Fruit fly (Drosophila melanogaster) whole organism, embryonic: ENCODE measurements around the gene AlaRS-m.
A peak's percentile ranks its signal among the peaks of the same experiment; 100 is the strongest.

ENCODE experiments used
- Bdp1 ChIP-seq: fragments of 200-800 bp; sonication (Bioruptor generic); optimal IDR thresholded peaks from 3 replicates; lab custom pipeline; 2016; ENCODE audit warnings: missing biosample characterization, missing genetic modification characterization
- Bteb2 ChIP-seq: fragments of 200-800 bp; sonication (Bioruptor generic); optimal IDR thresholded peaks from 2 replicates; lab custom pipeline; 2016; ENCODE audit warnings: missing biosample characterization, missing genetic modification characterization
- CG10147 ChIP-seq: fragments of 200-800 bp; sonication (Bioruptor generic); optimal IDR thresholded peaks from 2 replicates; lab custom pipeline; 2019; ENCODE audit warnings: missing biosample characterization, mild to moderate bottlenecking, missing genetic modification characterization, moderate library complexity
- CG10209 ChIP-seq: fragments of 200-800 bp; sonication (Bioruptor generic); optimal IDR thresholded peaks from 3 replicates; lab custom pipeline; 2017; ENCODE audit warnings: missing biosample characterization, mild to moderate bottlenecking, missing genetic modification characterization, missing genetic modification reagents
- CG10431 ChIP-seq: fragments of 200-800 bp; sonication (Bioruptor generic); optimal IDR thresholded peaks from 3 replicates; lab custom pipeline; 2018; ENCODE audit warnings: missing biosample characterization, mild to moderate bottlenecking, missing genetic modification characterization
- CG12155 ChIP-seq: fragments of 200-800 bp; sonication (Bioruptor generic); optimal IDR thresholded peaks from 3 replicates; lab custom pipeline; 2016; ENCODE audit warnings: missing biosample characterization, missing genetic modification characterization
- CG12769 ChIP-seq: fragments of 200-800 bp; sonication (Bioruptor generic); optimal IDR thresholded peaks from 2 replicates; lab custom pipeline; 2019; ENCODE audit warnings: missing biosample characterization, mild to moderate bottlenecking, missing genetic modification characterization, moderate library complexity
- CG15514 ChIP-seq: fragments of 200-800 bp; sonication (Bioruptor generic); optimal IDR thresholded peaks from 3 replicates; lab custom pipeline; 2017; ENCODE audit warnings: missing biosample characterization, missing genetic modification characterization, mild to moderate bottlenecking, moderate library complexity, missing genetic modification reagents
- CG17186 ChIP-seq: fragments of 200-800 bp; sonication (Bioruptor generic); optimal IDR thresholded peaks from 3 replicates; lab custom pipeline; 2017; ENCODE audit warnings: missing biosample characterization, missing genetic modification reagents, missing genetic modification characterization
- CG17361 ChIP-seq: fragments of 200-800 bp; sonication (Bioruptor generic); IDR thresholded peaks from 3 replicates; pipeline ENCODE4 v1.3.6; 2022; ENCODE audit warnings: missing biosample characterization, missing genetic modification characterization
- CG3065 ChIP-seq: fragments of 200-800 bp; sonication (Bioruptor generic); optimal IDR thresholded peaks from 2 replicates; lab custom pipeline; 2016; ENCODE audit warnings: missing biosample characterization, missing genetic modification characterization
- CG3838 ChIP-seq: fragments of 200-800 bp; sonication (Bioruptor generic); optimal IDR thresholded peaks from 3 replicates; lab custom pipeline; 2016; ENCODE audit warnings: missing biosample characterization, missing genetic modification characterization
- CG42726 ChIP-seq: fragments of 200-800 bp; sonication (Bioruptor generic); IDR thresholded peaks from 2 replicates; pipeline ENCODE4 v1.3.6; 2022; ENCODE audit warnings: missing biosample characterization, missing genetic modification characterization; ENCODE audit not compliant: partially characterized antibody
- CG4282 ChIP-seq: fragments of 200-800 bp; sonication (Bioruptor generic); optimal IDR thresholded peaks from 2 replicates; lab custom pipeline; 2016; ENCODE audit warnings: missing biosample characterization, missing genetic modification characterization
- CG6654 ChIP-seq: fragments of 200-800 bp; sonication (Bioruptor generic); optimal IDR thresholded peaks from 2 replicates; lab custom pipeline; 2017; ENCODE audit warnings: missing biosample characterization, mild to moderate bottlenecking, missing genetic modification characterization
- CG7271 ChIP-seq: fragments of 200-800 bp; sonication (Bioruptor generic); optimal IDR thresholded peaks from 2 replicates; lab custom pipeline; 2018; ENCODE audit warnings: missing biosample characterization, mild to moderate bottlenecking, missing genetic modification characterization, moderate library complexity
- Dbx ChIP-seq: fragments of 200-800 bp; sonication (Bioruptor generic); IDR thresholded peaks from 3 replicates; pipeline ENCODE4 v1.3.6; 2022; ENCODE audit warnings: missing biosample characterization, missing genetic modification characterization
- HLH54F ChIP-seq: fragments of 200-800 bp; sonication (Bioruptor generic); optimal IDR thresholded peaks from 3 replicates; lab custom pipeline; 2016; ENCODE audit warnings: missing biosample characterization, missing genetic modification characterization
- Hr3 ChIP-seq: fragments of 200-800 bp; sonication (Bioruptor generic); optimal IDR thresholded peaks from 3 replicates; lab custom pipeline; 2016; ENCODE audit warnings: missing biosample characterization, missing genetic modification characterization
- Hsf ChIP-seq: fragments of 200-800 bp; sonication (Bioruptor generic); optimal IDR thresholded peaks from 3 replicates; lab custom pipeline; 2016; ENCODE audit warnings: missing biosample characterization, missing genetic modification characterization
- Lhr ChIP-seq: fragments of 200-800 bp; sonication (Bioruptor generic); optimal IDR thresholded peaks from 3 replicates; lab custom pipeline; 2017; ENCODE audit warnings: mild to moderate bottlenecking, missing biosample characterization, missing genetic modification reagents, missing genetic modification characterization
- Med ChIP-seq: fragments of 200-800 bp; sonication (Bioruptor generic); peaks from one replicate; lab custom pipeline; 2016; ENCODE audit warnings: missing biosample characterization, missing genetic modification characterization, mild to moderate bottlenecking, inconsistent platforms, moderate library complexity
- Nf-YA ChIP-seq: fragments of 200-800 bp; sonication (Bioruptor generic); IDR thresholded peaks from 2 replicates; pipeline ENCODE4 v1.3.6; 2022; ENCODE audit warnings: missing biosample characterization, missing genetic modification characterization
- Pdp1 ChIP-seq, 2 experiments: fragments of 200-800 bp; sonication (Bioruptor generic); optimal IDR thresholded peaks; 3 replicates each; lab custom pipeline; 2016; ENCODE audit warnings: missing biosample characterization in 2 of 2, missing genetic modification characterization in 2 of 2, mild to moderate bottlenecking in 1 of 2, moderate library complexity in 1 of 2
- Sin3A ChIP-seq: fragments of >200 bp; optimal IDR thresholded peaks from 2 replicates; lab custom pipeline; 2018
- Spps ChIP-seq: fragments of 200-800 bp; sonication (Bioruptor generic); optimal IDR thresholded peaks from 2 replicates; lab custom pipeline; 2018; ENCODE audit warnings: missing biosample characterization, mild to moderate bottlenecking, missing genetic modification characterization
- Usf ChIP-seq: fragments of 200-800 bp; sonication (Bioruptor generic); optimal IDR thresholded peaks from 2 replicates; lab custom pipeline; 2017; ENCODE audit warnings: missing genotype, missing biosample characterization, missing genetic modification characterization
- ase ChIP-seq: fragments of 200-800 bp; sonication (Bioruptor generic); IDR thresholded peaks from 3 replicates; pipeline ENCODE4 v1.3.6; 2022; ENCODE audit warnings: missing biosample characterization, missing genetic modification characterization
- chif ChIP-seq, 2 experiments: fragments of 200-800 bp; sonication (Bioruptor generic); optimal IDR thresholded peaks; 3 replicates each; lab custom pipeline; 2016; ENCODE audit warnings: missing biosample characterization in 2 of 2, missing genetic modification characterization in 2 of 2
- da ChIP-seq: fragments of 200-800 bp; sonication (Bioruptor generic); optimal IDR thresholded peaks from 2 replicates; lab custom pipeline; 2016; ENCODE audit warnings: missing biosample characterization, missing genetic modification characterization
- emc ChIP-seq: fragments of 200-800 bp; sonication (Bioruptor generic); optimal IDR thresholded peaks from 2 replicates; lab custom pipeline; 2016; ENCODE audit warnings: missing biosample characterization, missing genetic modification characterization
- gce ChIP-seq: fragments of 200-800 bp; sonication (Bioruptor generic); IDR thresholded peaks from 3 replicates; pipeline ENCODE4 v1.3.6; 2022; ENCODE audit warnings: missing biosample characterization, missing genetic modification characterization
- gt ChIP-seq: fragments of 200-800 bp; sonication (Bioruptor generic); IDR thresholded peaks from 2 replicates; pipeline ENCODE4 v1.3.6; 2022; ENCODE audit warnings: missing biosample characterization, missing genetic modification characterization
- hkb ChIP-seq, 2 experiments: fragments of 200-800 bp in 1 of 2; fragments of >200 bp in 1 of 2; sonication (Bioruptor generic) in 1 of 2; IDR thresholded peaks in 1 of 2; optimal IDR thresholded peaks in 1 of 2; 2 replicates each; pipeline versions ENCODE4 v1.3.6 to Lab custom; 2017 to 2022; ENCODE audit warnings: missing biosample characterization in 1 of 2, missing genetic modification characterization in 1 of 2
- ind ChIP-seq: fragments of 200-800 bp; sonication (Bioruptor generic); optimal IDR thresholded peaks from 3 replicates; lab custom pipeline; 2016; ENCODE audit warnings: missing biosample characterization, missing genetic modification characterization
- lab ChIP-seq: fragments of 200-800 bp; sonication (Bioruptor generic); optimal IDR thresholded peaks from 3 replicates; lab custom pipeline; 2017; ENCODE audit warnings: missing biosample characterization, missing genetic modification characterization, mild to moderate bottlenecking, moderate library complexity, missing genetic modification reagents
- lilli ChIP-seq: fragments of 200-800 bp; sonication (Bioruptor generic); optimal IDR thresholded peaks from 3 replicates; lab custom pipeline; 2016; ENCODE audit warnings: missing biosample characterization, missing genetic modification characterization
- mld ChIP-seq: fragments of 200-800 bp; sonication (Bioruptor generic); IDR thresholded peaks from 3 replicates; pipeline ENCODE4 v1.3.6; 2022; ENCODE audit warnings: missing biosample characterization, missing genetic modification characterization; ENCODE audit not compliant: partially characterized antibody
- nau ChIP-seq: fragments of 200-800 bp; sonication (Bioruptor generic); optimal IDR thresholded peaks from 3 replicates; lab custom pipeline; 2017; ENCODE audit warnings: missing biosample characterization, mild to moderate bottlenecking, missing genetic modification characterization, missing genetic modification reagents
- nerfin-1 ChIP-seq: fragments of 200-800 bp; sonication (Bioruptor generic); optimal IDR thresholded peaks from 3 replicates; lab custom pipeline; 2019; ENCODE audit warnings: missing biosample characterization, mild to moderate bottlenecking, missing genetic modification characterization, moderate library complexity
- nerfin-2 ChIP-seq: fragments of 200-800 bp; sonication (Bioruptor generic); IDR thresholded peaks from 2 replicates; pipeline ENCODE4 v1.3.6; 2022; ENCODE audit warnings: missing biosample characterization, missing genetic modification characterization; ENCODE audit not compliant: partially characterized antibody
- oc ChIP-seq: fragments of 200-800 bp; sonication (Bioruptor generic); optimal IDR thresholded peaks from 2 replicates; lab custom pipeline; 2018; ENCODE audit warnings: missing biosample characterization, mild to moderate bottlenecking, missing genetic modification characterization, moderate library complexity
- otp ChIP-seq: fragments of 200-800 bp; sonication (Bioruptor generic); IDR thresholded peaks from 3 replicates; pipeline ENCODE4, ENCODE4 v1.3.6; 2022; ENCODE audit warnings: missing biosample characterization, missing genetic modification characterization
- pros ChIP-seq: fragments of 200-800 bp; sonication (Bioruptor generic); optimal IDR thresholded peaks from 3 replicates; lab custom pipeline; 2019; ENCODE audit warnings: missing biosample characterization, mild to moderate bottlenecking, missing genetic modification characterization, moderate library complexity
- salm ChIP-seq: fragments of 200-800 bp; sonication (Bioruptor generic); optimal IDR thresholded peaks from 2 replicates; lab custom pipeline; 2018; ENCODE audit warnings: missing biosample characterization, mild to moderate bottlenecking, missing genetic modification characterization
- sens ChIP-seq: fragments of 200-800 bp; sonication (Bioruptor generic); peaks from one replicate; lab custom pipeline; 2016; ENCODE audit warnings: missing biosample characterization, missing genetic modification characterization
- sim ChIP-seq: fragments of 200-800 bp; sonication (Bioruptor generic); IDR thresholded peaks from 2 replicates; pipeline ENCODE4 v1.3.6; 2022; ENCODE audit warnings: missing biosample characterization, missing genetic modification characterization
- sqz ChIP-seq: fragments of 200-800 bp; sonication (Bioruptor generic); optimal IDR thresholded peaks from 3 replicates; lab custom pipeline; 2018; ENCODE audit warnings: missing biosample characterization, mild to moderate bottlenecking, missing genetic modification characterization
- stwl ChIP-seq: fragments of 200-800 bp; sonication (Bioruptor generic); optimal IDR thresholded peaks from 3 replicates; lab custom pipeline; 2018; ENCODE audit warnings: missing biosample characterization, mild to moderate bottlenecking, missing genetic modification characterization, moderate library complexity

The AlaRS-m gene

DNA sequence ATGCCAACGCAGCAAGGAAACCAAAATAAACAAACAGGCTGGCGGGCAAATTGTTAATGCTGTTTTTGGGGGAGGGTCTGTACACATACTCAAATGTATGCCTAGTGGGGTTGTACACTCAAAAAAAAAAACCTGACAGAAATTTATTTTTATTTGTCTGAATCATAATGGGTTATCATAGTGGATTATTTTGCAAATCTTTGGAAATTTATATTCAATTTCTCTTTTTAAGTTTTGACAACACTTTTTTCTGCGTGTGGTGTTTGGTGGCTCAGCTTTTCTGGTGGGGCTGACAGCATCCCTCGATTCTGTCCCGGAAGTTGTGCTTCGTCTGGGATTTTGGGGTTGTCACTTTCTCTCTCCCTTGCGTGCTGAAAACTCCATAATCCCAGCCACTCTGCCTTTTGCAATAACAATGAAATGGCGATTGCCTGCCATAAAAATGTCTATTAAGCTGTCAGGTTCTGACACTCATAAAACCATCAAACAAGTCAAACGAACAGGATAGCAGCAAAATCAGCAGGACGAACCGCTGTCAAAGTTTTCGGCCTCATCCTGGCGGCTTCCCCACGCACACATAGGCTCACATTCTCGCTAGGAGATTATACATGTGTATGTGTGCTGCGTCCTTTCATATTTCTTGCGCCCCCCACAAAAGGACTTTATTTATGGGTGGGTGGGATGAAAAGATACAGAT is 9.2 kb downstream of the AlaRS-m start (continued):
- TF ChIP-seq Sin3A, result no peak
- no peak for TF ChIP-seq stwl
- peak; percentile 70 for TF ChIP-seq gce (GFP tag; lab: Robert Waterston, UW)
- peak; percentile 59 for TF ChIP-seq CG12155 (GFP tag; lab: Kevin White, UChicago)
- peak; percentile 58 for TF ChIP-seq nerfin-1 (tag; lab: Kevin White, UChicago)
- TF ChIP-seq sqz (GFP tag; lab: Kevin White, UChicago), result no peak
- TF ChIP-seq salm (tag; lab: Kevin White, UChicago), result no peak
- TF ChIP-seq sim, result 0 out of 2 replicates have a peak, but pooled peaks have one; percentile 39
- TF ChIP-seq CG7271 (tag; lab: Kevin White, UChicago), result no peak
- TF ChIP-seq sens (GFP tag; lab: Kevin White, UChicago), result peak; percentile 97
- TF ChIP-seq chif (GFP tag; optimal IDR thresholded peaks at IDR 0.05; lab: Kevin White, UChicago), result peak; percentile 55 to 69
- peak; percentile 59 for TF ChIP-seq CG10209 (GFP tag; lab: Kevin White, UChicago)
- TF ChIP-seq Hsf, result peak; percentile 71
- TF ChIP-seq CG42726, result peak; percentile 51; the same call in 1 of the 2 replicates
- TF ChIP-seq Med (GFP tag; lab: Kevin White, UChicago), result no peak
- no peak for TF ChIP-seq CG12769 (tag; lab: Kevin White, UChicago)
- peak; percentile 74 for TF ChIP-seq CG10147 (GFP tag; lab: Kevin White, UChicago)
- peak; percentile 44; the same call in 1 of the 3 replicates for TF ChIP-seq CG17361 (GFP tag; lab: Robert Waterston, UW)
- peak; percentile 80 for TF ChIP-seq ase (GFP tag; lab: Robert Waterston, UW)
- no peak for TF ChIP-seq hkb (optimal IDR thresholded peaks at IDR 0.05; lab: Kevin White, UChicago)
- TF ChIP-seq hkb (GFP tag; IDR thresholded peaks at IDR 0.05; lab: Robert Waterston, UW), result peak; percentile 90
- TF ChIP-seq Bteb2, result peak; percentile 74
- TF ChIP-seq da, result no peak
- TF ChIP-seq Lhr (GFP tag; lab: Kevin White, UChicago), result peak; percentile 6
- TF ChIP-seq CG4282 (GFP tag; lab: Kevin White, UChicago), result peak; percentile 26
- no peak for TF ChIP-seq mld
- TF ChIP-seq lilli (GFP tag; lab: Kevin White, UChicago), result peak; percentile 84
- peak; percentile 52; the same call in 1 of the 2 replicates for TF ChIP-seq Nf-YA (GFP tag; lab: Robert Waterston, UW)
- TF ChIP-seq nerfin-2 (GFP tag; lab: Robert Waterston, UW), result no peak
- TF ChIP-seq Usf (GFP tag; lab: Kevin White, UChicago), result no peak
- peak; percentile 65 for TF ChIP-seq oc (tag; lab: Kevin White, UChicago)
- no peak for TF ChIP-seq Pdp1 (GFP tag; optimal IDR thresholded peaks at IDR 0.05; lab: Kevin White, UChicago)
- peak; percentile 69 for TF ChIP-seq CG15514
- TF ChIP-seq otp (GFP tag; lab: Robert Waterston, UW), result no peak
- peak; percentile 80 for TF ChIP-seq ind (GFP tag; lab: Kevin White, UChicago)
- peak; percentile 38 for TF ChIP-seq CG3838 (GFP tag; lab: Kevin White, UChicago)
- peak; percentile 91 for TF ChIP-seq Dbx (GFP tag; lab: Robert Waterston, UW)
- no peak for TF ChIP-seq emc (GFP tag; lab: Kevin White, UChicago)
- TF ChIP-seq CG17186 (GFP tag; lab: Kevin White, UChicago), result no peak
- TF ChIP-seq lab (GFP tag; lab: Kevin White, UChicago), result peak; percentile 91
- no peak for TF ChIP-seq nau (GFP tag; lab: Kevin White, UChicago)
- peak; percentile 55 for TF ChIP-seq Hr3 (GFP tag; lab: Kevin White, UChicago)
- TF ChIP-seq CG10431 (GFP tag; lab: Kevin White, UChicago), result peak; percentile 1
- 0 out of 2 replicates have a peak, but pooled peaks have one; percentile 36 for TF ChIP-seq gt
- no peak for TF ChIP-seq CG3065 (GFP tag; lab: Kevin White, UChicago)
- TF ChIP-seq Bdp1, result no peak
- TF ChIP-seq Spps (tag; lab: Kevin White, UChicago), result peak; percentile 2
- peak; percentile 59 for TF ChIP-seq HLH54F (GFP tag; lab: Kevin White, UChicago)
- TF ChIP-seq pros (GFP tag; lab: Kevin White, UChicago), result no peak
- peak; percentile 40 for TF ChIP-seq CG6654 (GFP tag; lab: Kevin White, UChicago)
